Worm (Caenorhabditis elegans) whole organism, L4 larva: Measurements from ENCODE around the gene daam-1.
A peak's percentile ranks its signal among the peaks of the same experiment; 100 is the strongest.

Source experiments
- fkh-10 ChIP-seq: fragments of 150-350 bp; optimal IDR thresholded peaks from 2 replicates; lab custom pipeline; 2014; ENCODE audit warnings: missing biosample characterization, missing genetic modification reagents, missing genetic modification characterization
- jun-1 ChIP-seq: fragments of 150-350 bp; optimal IDR thresholded peaks from 2 replicates; lab custom pipeline; 2014; ENCODE audit warnings: missing biosample characterization, missing genetic modification reagents, missing genetic modification characterization
- lin-15B ChIP-seq: fragments of 150-350 bp; sonication (generic microtip); optimal IDR thresholded peaks from 3 replicates; lab custom pipeline; 2014; ENCODE audit warnings: missing biosample characterization, missing genetic modification characterization
- madf-5 ChIP-seq, 2 experiments: fragments of 200-800 bp; sonication (Bioruptor generic); IDR thresholded peaks; 2 replicates each; pipeline ENCODE4 v1.3.6; 2022; ENCODE audit warnings: missing compliant biosample characterization in 2 of 2, missing genetic modification characterization in 2 of 2
- nhr-11 ChIP-seq: fragments of 150-350 bp; optimal IDR thresholded peaks from 2 replicates; lab custom pipeline; 2014; ENCODE audit warnings: missing biosample characterization, missing genetic modification characterization

- TF ChIP-seq madf-5 (GFP tag; IDR thresholded peaks at IDR 0.05; lab: Robert Waterston, UW) (no peak), nhr-11 (tag; lab: Kevin White, UChicago) (peak; percentile 27), lin-15B (tag; lab: Kevin White, UChicago) (peak; percentile 92), fkh-10 (GFP tag; lab: Kevin White, UChicago) (peak; percentile 42), jun-1 (tag; lab: Kevin White, UChicago) (no peak)
These were observed 20.8 kb upstream of the daam-1 start, which contains the start of gene picd-1 for ce11 chrV:104474-104873.
